Worm (Caenorhabditis elegans) whole organism, L2 larva: ENCODE measurements around the gene clec-54.

Experiments
- ZK546.5 ChIP-seq: sonication (generic microtip); optimal IDR thresholded peaks from 2 replicates; lab custom pipeline; 2017; ENCODE audit warnings: missing biosample characterization, missing genetic modification characterization
- ama-1 ChIP-seq: fragments of 150-350 bp; optimal IDR thresholded peaks from 2 replicates; lab custom pipeline; 2018; ENCODE audit warnings: inconsistent platforms
- elt-1 ChIP-seq: fragments of 150-350 bp; optimal IDR thresholded peaks from 2 replicates; lab custom pipeline; 2014; ENCODE audit warnings: missing biosample characterization, missing genetic modification characterization
- nhr-237 ChIP-seq: fragments of 150-350 bp; optimal IDR thresholded peaks from 2 replicates; lab custom pipeline; 2014; ENCODE audit warnings: missing biosample characterization, missing genetic modification characterization
- snpc-4 ChIP-seq: fragments of 150-350 bp; optimal IDR thresholded peaks from 2 replicates; lab custom pipeline; 2014; ENCODE audit warnings: missing biosample characterization, missing genetic modification characterization

ce11 chrV:14472229-14472628 is 4.5 kb upstream of the clec-54 start, which contains the start of gene clec-227:
- TF ChIP-seq snpc-4 (tag; lab: Kevin White, UChicago): no peak
- no peak for TF ChIP-seq ama-1 (lab: Kevin White, UChicago)
- no peak for TF ChIP-seq nhr-237 (tag; lab: Kevin White, UChicago)
- no peak for TF ChIP-seq ZK546.5 (tag; lab: Kevin White, UChicago)
- no peak for TF ChIP-seq elt-1 (tag; lab: Kevin White, UChicago)
